Fruit fly (Drosophila melanogaster) whole organism, embryonic: ENCODE results near the gene Hph.

ENCODE experiments used
- Aef1 ChIP-seq: fragments of 200-800 bp; sonication (Bioruptor generic); IDR thresholded peaks from 3 replicates; pipeline ENCODE4 v1.3.6; 2022; ENCODE audit warnings: missing biosample characterization, missing genetic modification characterization
- BtbVII ChIP-seq: fragments of 200-800 bp; sonication (Bioruptor generic); optimal IDR thresholded peaks from 3 replicates; lab custom pipeline; 2017; ENCODE audit warnings: missing biosample characterization, mild to moderate bottlenecking, missing genetic modification characterization
- CG10267 ChIP-seq: fragments of 200-800 bp; sonication (Bioruptor generic); optimal IDR thresholded peaks from 2 replicates; lab custom pipeline; 2018; ENCODE audit warnings: missing biosample characterization, mild to moderate bottlenecking, missing genetic modification characterization, moderate library complexity
- CG10979 ChIP-seq: fragments of 200-800 bp; sonication (Bioruptor generic); optimal IDR thresholded peaks from 2 replicates; lab custom pipeline; 2018; ENCODE audit warnings: missing biosample characterization, mild to moderate bottlenecking, missing genetic modification characterization, moderate library complexity
- CG12071 ChIP-seq: fragments of 200-800 bp; sonication (Bioruptor generic); optimal IDR thresholded peaks from 3 replicates; lab custom pipeline; 2018; ENCODE audit warnings: missing biosample characterization, mild to moderate bottlenecking, missing genetic modification characterization
- CG12104 ChIP-seq: fragments of 200-800 bp; sonication (Bioruptor generic); optimal IDR thresholded peaks from 3 replicates; lab custom pipeline; 2016; ENCODE audit warnings: missing biosample characterization, missing genetic modification characterization
- CG13296 ChIP-seq: fragments of 200-800 bp; sonication (Bioruptor generic); optimal IDR thresholded peaks from 3 replicates; lab custom pipeline; 2018; ENCODE audit warnings: missing biosample characterization, mild to moderate bottlenecking, missing genetic modification characterization
- CG13424 ChIP-seq: fragments of 200-800 bp; sonication (Bioruptor generic); optimal IDR thresholded peaks from 2 replicates; lab custom pipeline; 2019; ENCODE audit warnings: missing biosample characterization, mild to moderate bottlenecking, missing genetic modification characterization, moderate library complexity
- CG15696 ChIP-seq: fragments of 200-800 bp; sonication (Bioruptor generic); optimal IDR thresholded peaks from 2 replicates; lab custom pipeline; 2019; ENCODE audit warnings: missing biosample characterization, mild to moderate bottlenecking, missing genetic modification characterization, moderate library complexity
- CG1603 ChIP-seq: fragments of 200-800 bp; sonication (Bioruptor generic); optimal IDR thresholded peaks from 2 replicates; lab custom pipeline; 2019; ENCODE audit warnings: missing biosample characterization, mild to moderate bottlenecking, missing genetic modification characterization, moderate library complexity
- CG17385 ChIP-seq: fragments of 200-800 bp; sonication (Bioruptor generic); optimal IDR thresholded peaks from 3 replicates; lab custom pipeline; 2018; ENCODE audit warnings: missing biosample characterization, mild to moderate bottlenecking, missing genetic modification characterization
- CG17568 ChIP-seq: fragments of 200-800 bp; sonication (Bioruptor generic); optimal IDR thresholded peaks from 2 replicates; lab custom pipeline; 2018; ENCODE audit warnings: missing biosample characterization, mild to moderate bottlenecking, missing genetic modification characterization, moderate library complexity
- CG18764 ChIP-seq: fragments of 200-800 bp; sonication (Bioruptor generic); optimal IDR thresholded peaks from 3 replicates; lab custom pipeline; 2016; ENCODE audit warnings: missing biosample characterization, missing genetic modification characterization
- CG2678 ChIP-seq: fragments of 200-800 bp; sonication (Bioruptor generic); optimal IDR thresholded peaks from 3 replicates; lab custom pipeline; 2019; ENCODE audit warnings: missing biosample characterization, mild to moderate bottlenecking, missing genetic modification characterization, moderate library complexity
- CG2889 ChIP-seq: fragments of 200-800 bp; sonication (Bioruptor generic); IDR thresholded peaks from 3 replicates; pipeline ENCODE4 v1.3.6; 2022; ENCODE audit warnings: missing biosample characterization, missing genetic modification characterization
- CG30431 ChIP-seq: fragments of 200-800 bp; sonication (Bioruptor generic); optimal IDR thresholded peaks from 2 replicates; lab custom pipeline; 2017; ENCODE audit warnings: missing biosample characterization, missing genetic modification characterization
- CG6175 ChIP-seq: fragments of 200-800 bp; sonication (Bioruptor generic); IDR thresholded peaks from 3 replicates; pipeline ENCODE4 v1.3.6; 2022; ENCODE audit warnings: missing biosample characterization, missing genetic modification characterization
- CG6854 ChIP-seq: fragments of 200-800 bp; sonication (Bioruptor generic); optimal IDR thresholded peaks from 3 replicates; lab custom pipeline; 2017; ENCODE audit warnings: missing biosample characterization, mild to moderate bottlenecking, missing genetic modification characterization
- CG7357 ChIP-seq: fragments of 200-800 bp; sonication (Bioruptor generic); IDR thresholded peaks from 3 replicates; pipeline ENCODE4 v1.3.6; 2022; ENCODE audit warnings: missing biosample characterization, missing genetic modification characterization
- CG7987 ChIP-seq: fragments of 200-800 bp; sonication (Bioruptor generic); optimal IDR thresholded peaks from 2 replicates; lab custom pipeline; 2018; ENCODE audit warnings: missing biosample characterization, mild to moderate bottlenecking, missing genetic modification characterization, moderate library complexity
- CG8281 ChIP-seq: fragments of 200-800 bp; sonication (Bioruptor generic); optimal IDR thresholded peaks from 2 replicates; lab custom pipeline; 2018; ENCODE audit warnings: missing biosample characterization, mild to moderate bottlenecking, missing genetic modification characterization, moderate library complexity
- CHES-1-like ChIP-seq: fragments of 200-800 bp; sonication (Bioruptor generic); optimal IDR thresholded peaks from 2 replicates; lab custom pipeline; 2016; ENCODE audit warnings: missing biosample characterization, missing genetic modification characterization
- D19A ChIP-seq: fragments of 200-800 bp; optimal IDR thresholded peaks from 3 replicates; lab custom pipeline; 2019; ENCODE audit warnings: missing biosample characterization, mild to moderate bottlenecking, missing genetic modification characterization, moderate library complexity
- Fer2 ChIP-seq: fragments of 200-800 bp; sonication (Bioruptor generic); optimal IDR thresholded peaks from 2 replicates; lab custom pipeline; 2018; ENCODE audit warnings: missing biosample characterization, mild to moderate bottlenecking, missing genetic modification characterization, moderate library complexity
- Hr78 ChIP-seq, 2 experiments: fragments of 200-800 bp in 1 of 2; fragments of >200 bp in 1 of 2; sonication (Bioruptor generic) in 1 of 2; optimal IDR thresholded peaks; 2 replicates each; lab custom pipeline; 2017 to 2019; ENCODE audit warnings: missing biosample characterization in 2 of 2, missing genetic modification characterization in 2 of 2, mild to moderate bottlenecking in 1 of 2, moderate library complexity in 1 of 2
- Med ChIP-seq: fragments of 200-800 bp; sonication (Bioruptor generic); peaks from one replicate; lab custom pipeline; 2016; ENCODE audit warnings: missing biosample characterization, missing genetic modification characterization, mild to moderate bottlenecking, inconsistent platforms, moderate library complexity
- PHDP ChIP-seq: fragments of 200-800 bp; sonication (Bioruptor generic); optimal IDR thresholded peaks from 3 replicates; lab custom pipeline; 2018; ENCODE audit warnings: missing biosample characterization, mild to moderate bottlenecking, missing genetic modification characterization, moderate library complexity
- Pdp1 ChIP-seq, 2 experiments: fragments of 200-800 bp; sonication (Bioruptor generic); optimal IDR thresholded peaks; 3 replicates each; lab custom pipeline; 2016; ENCODE audit warnings: missing biosample characterization in 2 of 2, missing genetic modification characterization in 2 of 2, mild to moderate bottlenecking in 1 of 2, moderate library complexity in 1 of 2
- Ravus ChIP-seq: fragments of 200-800 bp; sonication (Bioruptor generic); IDR thresholded peaks from 2 replicates; pipeline ENCODE4 v1.3.6; 2022; ENCODE audit warnings: missing biosample characterization, missing genetic modification characterization
- Rfx ChIP-seq: fragments of 200-800 bp; sonication (Bioruptor generic); IDR thresholded peaks from 2 replicates; pipeline ENCODE4 v1.3.6; 2022; ENCODE audit warnings: missing biosample characterization, missing genetic modification characterization
- Rx ChIP-seq: fragments of 200-800 bp; sonication (Bioruptor generic); IDR thresholded peaks from 2 replicates; pipeline ENCODE4 v1.3.6; 2022; ENCODE audit warnings: missing biosample characterization, missing genetic modification characterization
- Scr ChIP-seq: fragments of 200-800 bp; sonication (Bioruptor generic); IDR thresholded peaks from 2 replicates; pipeline ENCODE4 v1.3.6; 2022; ENCODE audit warnings: missing biosample characterization, missing genetic modification characterization; ENCODE audit not compliant: partially characterized antibody
- Side ChIP-seq: fragments of 200-800 bp; sonication (Bioruptor generic); optimal IDR thresholded peaks from 2 replicates; lab custom pipeline; 2016; ENCODE audit warnings: missing biosample characterization, missing genetic modification characterization
- Spps ChIP-seq: fragments of 200-800 bp; sonication (Bioruptor generic); optimal IDR thresholded peaks from 2 replicates; lab custom pipeline; 2018; ENCODE audit warnings: missing biosample characterization, mild to moderate bottlenecking, missing genetic modification characterization
- YL-1 ChIP-seq: fragments of 200-800 bp; sonication (Bioruptor generic); optimal IDR thresholded peaks from 3 replicates; lab custom pipeline; 2017; ENCODE audit warnings: missing biosample characterization, mild to moderate bottlenecking, missing genetic modification characterization
- abd-A ChIP-seq: fragments of 200-800 bp; sonication (Bioruptor generic); optimal IDR thresholded peaks from 3 replicates; lab custom pipeline; 2019; ENCODE audit warnings: missing biosample characterization, mild to moderate bottlenecking, missing genetic modification characterization, moderate library complexity
- ac ChIP-seq: fragments of 200-800 bp; sonication (Bioruptor generic); optimal IDR thresholded peaks from 3 replicates; lab custom pipeline; 2017; ENCODE audit warnings: missing biosample characterization, mild to moderate bottlenecking, missing genetic modification characterization
- ara ChIP-seq: fragments of 200-800 bp; sonication (Bioruptor generic); IDR thresholded peaks from 2 replicates; pipeline ENCODE4 v1.3.6; 2022; ENCODE audit warnings: missing biosample characterization, missing genetic modification characterization
- ase ChIP-seq: fragments of 200-800 bp; sonication (Bioruptor generic); IDR thresholded peaks from 3 replicates; pipeline ENCODE4 v1.3.6; 2022; ENCODE audit warnings: missing biosample characterization, missing genetic modification characterization
- bowl ChIP-seq: fragments of 200-800 bp; sonication (Bioruptor generic); IDR thresholded peaks from 2 replicates; pipeline ENCODE4 v1.3.6; 2022; ENCODE audit warnings: missing biosample characterization, missing genetic modification characterization
- cas ChIP-seq: fragments of 200-800 bp; sonication (Bioruptor generic); IDR thresholded peaks from 2 replicates; pipeline ENCODE4 v1.3.6; 2022; ENCODE audit warnings: missing biosample characterization, missing genetic modification characterization
- caup ChIP-seq: fragments of 200-800 bp; sonication (Bioruptor generic); optimal IDR thresholded peaks from 3 replicates; lab custom pipeline; 2017; ENCODE audit warnings: missing biosample characterization, mild to moderate bottlenecking, missing genetic modification characterization, moderate library complexity; ENCODE audit not compliant: severe bottlenecking
- dmrt99B ChIP-seq: fragments of 200-800 bp; sonication (Bioruptor generic); optimal IDR thresholded peaks from 2 replicates; lab custom pipeline; 2018; ENCODE audit warnings: missing biosample characterization, mild to moderate bottlenecking, missing genetic modification characterization, moderate library complexity
- ewg ChIP-seq: fragments of 200-800 bp; sonication (Bioruptor generic); optimal IDR thresholded peaks from 3 replicates; lab custom pipeline; 2017; ENCODE audit warnings: mild to moderate bottlenecking, missing biosample characterization, missing genetic modification reagents, missing genetic modification characterization
- gcm ChIP-seq: fragments of 200-800 bp; sonication (Bioruptor generic); optimal IDR thresholded peaks from 2 replicates; lab custom pipeline; 2019; ENCODE audit warnings: missing biosample characterization, mild to moderate bottlenecking, missing genetic modification characterization, moderate library complexity
- kay ChIP-seq: fragments of 200-800 bp; sonication (Bioruptor generic); optimal IDR thresholded peaks from 2 replicates; lab custom pipeline; 2016; ENCODE audit warnings: missing biosample characterization, missing genetic modification characterization
- ken ChIP-seq: fragments of 200-800 bp; sonication (Bioruptor generic); IDR thresholded peaks from 3 replicates; pipeline ENCODE4 v1.3.6; 2022; ENCODE audit warnings: missing biosample characterization, missing genetic modification characterization
- nom ChIP-seq: fragments of 200-800 bp; sonication (Bioruptor generic); optimal IDR thresholded peaks from 2 replicates; lab custom pipeline; 2017; ENCODE audit warnings: missing biosample characterization, missing genetic modification characterization, mild to moderate bottlenecking, moderate library complexity, missing genetic modification reagents
- ro ChIP-seq: fragments of 200-800 bp; sonication (Bioruptor generic); IDR thresholded peaks from 2 replicates; pipeline ENCODE4 v1.3.6; 2022; ENCODE audit warnings: missing biosample characterization, missing genetic modification characterization
- sisA ChIP-seq: fragments of 200-800 bp; sonication (Bioruptor generic); IDR thresholded peaks from 2 replicates; pipeline ENCODE4 v1.3.6; 2022; ENCODE audit warnings: missing biosample characterization, missing genetic modification characterization
- sqz ChIP-seq: fragments of 200-800 bp; sonication (Bioruptor generic); optimal IDR thresholded peaks from 3 replicates; lab custom pipeline; 2018; ENCODE audit warnings: missing biosample characterization, mild to moderate bottlenecking, missing genetic modification characterization
- tup ChIP-seq: fragments of 200-800 bp; sonication (Bioruptor generic); optimal IDR thresholded peaks from 2 replicates; lab custom pipeline; 2016; ENCODE audit warnings: missing biosample characterization, mild to moderate bottlenecking, missing genetic modification characterization, moderate library complexity

The Hph gene

DNA sequence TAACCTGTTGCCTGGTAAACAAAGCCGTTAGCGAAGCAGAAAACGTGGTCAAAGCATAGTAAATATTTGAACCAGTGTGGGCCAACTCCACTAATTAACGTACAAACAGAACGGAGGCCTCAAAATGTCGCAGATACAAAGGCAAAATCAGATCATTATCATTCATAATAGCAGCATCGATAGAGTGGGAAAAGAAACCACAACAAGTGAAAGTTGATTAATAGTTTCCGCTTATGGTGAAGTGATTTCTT, 48.8 kb upstream of the Hph start:
- TF ChIP-seq Pdp1 (GFP tag; optimal IDR thresholded peaks at IDR 0.05; lab: Kevin White, UChicago) (no peak), PHDP (tag; lab: Kevin White, UChicago) (peak; percentile 14), CG13296 (GFP tag; lab: Kevin White, UChicago) (peak; percentile 0), gcm (GFP tag; lab: Kevin White, UChicago) (no peak), CG6175 (GFP tag; lab: Robert Waterston, UW) (no peak), CG7357 (GFP tag; lab: Robert Waterston, UW) (no peak), BtbVII (GFP tag; lab: Kevin White, UChicago) (peak; percentile 5), CG2678 (peak; percentile 7), dmrt99B (no peak), CG7987 (GFP tag; lab: Kevin White, UChicago) (peak; percentile 27), CG10267 (tag; lab: Kevin White, UChicago) (no peak), D19A (tag; lab: Kevin White, UChicago) (no peak), CG2889 (GFP tag; lab: Robert Waterston, UW) (no peak), CG17568 (GFP tag; lab: Kevin White, UChicago) (peak; percentile 20), CG12104 (GFP tag; lab: Kevin White, UChicago) (no peak), CHES-1-like (no peak), ase (GFP tag; lab: Robert Waterston, UW) (no peak), bowl (GFP tag; lab: Robert Waterston, UW) (no peak), Ravus (GFP tag; lab: Robert Waterston, UW) (no peak), ewg (GFP tag; lab: Kevin White, UChicago) (no peak), CG10979 (tag; lab: Kevin White, UChicago) (no peak), kay (no peak), Rx (no peak), CG6854 (GFP tag; lab: Kevin White, UChicago) (no peak), YL-1 (GFP tag; lab: Kevin White, UChicago) (no peak), CG1603 (tag; lab: Kevin White, UChicago) (no peak), ro (GFP tag; lab: Robert Waterston, UW) (no peak), CG30431 (GFP tag; lab: Kevin White, UChicago) (no peak), Hr78 (GFP tag; optimal IDR thresholded peaks at IDR 0.05; lab: Kevin White, UChicago) (no peak), sisA (GFP tag; lab: Robert Waterston, UW) (no peak), tup (no peak), cas (no peak), Med (peak; percentile 27), Fer2 (tag; lab: Kevin White, UChicago) (no peak), caup (GFP tag; lab: Kevin White, UChicago) (peak; percentile 5), CG12071 (GFP tag; lab: Kevin White, UChicago) (peak; percentile 13), CG17385 (GFP tag; lab: Kevin White, UChicago) (no peak), CG8281 (tag; lab: Kevin White, UChicago) (no peak), sqz (GFP tag; lab: Kevin White, UChicago) (no peak), nom (no peak), Aef1 (GFP tag; lab: Robert Waterston, UW) (no peak), ken (GFP tag; lab: Robert Waterston, UW) (no peak), Side (no peak), ac (GFP tag; lab: Kevin White, UChicago) (no peak), ara (no peak), Spps (tag; lab: Kevin White, UChicago) (no peak), CG15696 (tag; lab: Kevin White, UChicago) (peak; percentile 4), Scr (no peak), Rfx (no peak), CG13424 (tag; lab: Kevin White, UChicago) (no peak), CG18764 (GFP tag; lab: Kevin White, UChicago) (no peak), abd-A (tag; lab: Kevin White, UChicago) (peak; percentile 7)
